Fruit fly (Drosophila melanogaster): Measurements from ENCODE around the gene CG6700.

- TF ChIP-seq CG1620 (GFP tag; optimal IDR thresholded peaks at IDR 0.05): no peak
- no peak for TF ChIP-seq pad (GFP tag; optimal IDR thresholded peaks at IDR 0.05)
- no peak for TF ChIP-seq Crg-1 (GFP tag; optimal IDR thresholded peaks at IDR 0.05)
- TF ChIP-seq toe (GFP tag; optimal IDR thresholded peaks at IDR 0.05): no peak
- no peak for TF ChIP-seq Clk (GFP tag; optimal IDR thresholded peaks at IDR 0.05)
Observed at dm6 chr2L:10789922-10790321, 52.5 kb downstream of the CG6700 start, which contains the start of gene CG31870.
